Fruit fly (Drosophila melanogaster) whole organism, larva: Measurements from ENCODE around the gene kirre.

Source experiments
- noc ChIP-seq: fragments of 200-800 bp; sonication (Bioruptor generic); optimal IDR thresholded peaks from 3 replicates; lab custom pipeline; 2019; ENCODE audit warnings: missing biosample characterization, mild to moderate bottlenecking, missing genetic modification characterization, moderate library complexity

The kirre gene

DNA sequence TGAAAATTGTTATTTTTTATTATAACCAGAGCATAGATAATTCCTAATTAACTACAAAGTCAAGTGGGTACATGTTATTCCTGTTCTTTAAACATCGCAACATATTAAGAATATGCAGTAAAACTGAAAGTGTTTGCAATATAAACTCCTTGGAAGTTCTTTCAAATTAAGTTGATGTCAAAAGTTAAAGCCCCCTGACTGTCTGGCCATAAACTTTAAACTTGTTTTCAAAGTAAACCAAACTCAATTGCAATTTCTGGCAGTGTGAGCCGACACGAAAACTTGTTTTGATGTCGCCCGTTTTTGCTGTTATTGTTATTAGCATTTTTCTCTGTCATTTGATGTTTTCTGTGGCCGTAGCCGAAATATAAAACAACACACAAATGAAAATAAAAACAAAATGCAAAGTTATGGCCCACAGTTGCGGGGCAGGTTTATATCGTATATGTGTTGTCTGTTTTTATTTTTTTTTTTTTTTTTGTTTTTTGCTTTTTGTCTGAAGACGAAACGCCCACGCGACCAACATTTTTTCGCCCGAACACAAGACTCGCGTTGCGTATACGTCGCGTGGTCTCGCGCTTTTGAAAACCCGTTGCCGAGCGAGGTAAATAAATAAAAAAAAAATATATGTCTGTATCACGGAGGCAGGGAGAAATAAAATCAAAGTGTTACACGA lies 253.1 kb downstream of the kirre start:
- TF ChIP-seq noc (tag; lab: Kevin White, UChicago) = no peak

DNA sequence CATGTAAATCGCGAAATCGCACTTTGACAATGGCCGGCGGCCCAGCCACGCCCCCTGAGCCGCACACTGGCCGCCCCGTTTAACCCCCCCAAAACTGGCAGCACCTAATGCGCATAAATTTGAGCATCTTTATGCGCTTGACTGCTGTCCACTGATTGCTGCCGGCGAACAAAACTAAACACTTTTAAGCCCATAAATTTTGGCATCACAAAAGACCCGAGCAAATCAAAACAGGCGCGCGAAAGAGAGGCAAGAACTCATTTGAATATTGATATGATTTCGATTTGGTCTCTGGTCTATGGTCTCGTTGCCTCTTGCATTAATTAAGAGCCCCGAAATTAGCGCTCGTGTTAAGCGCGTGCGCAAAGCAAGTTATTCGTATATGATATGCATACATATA lies 262.0 kb downstream of the kirre start:
- no peak for TF ChIP-seq noc (tag; lab: Kevin White, UChicago)

DNA sequence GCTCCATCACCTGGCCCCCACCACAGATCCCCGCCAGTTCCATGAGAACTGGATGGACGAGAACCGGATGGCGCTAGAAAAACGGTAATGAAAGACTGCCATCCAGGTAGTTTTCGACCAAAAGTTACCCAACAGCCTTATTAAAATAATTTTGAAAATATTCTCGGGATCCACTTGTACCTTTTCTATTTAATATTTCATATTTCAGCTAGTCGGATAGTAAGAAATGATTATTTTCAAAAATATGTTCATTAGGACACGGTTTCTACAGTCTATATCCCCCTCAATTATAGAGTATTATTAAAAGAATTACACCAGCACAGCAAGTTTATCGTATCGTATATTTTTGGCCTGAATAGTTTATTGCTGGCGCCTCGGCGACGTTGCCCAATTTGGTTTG lies 265.6 kb downstream of the kirre start:
- TF ChIP-seq noc (tag; lab: Kevin White, UChicago) = peak; percentile 13

DNA sequence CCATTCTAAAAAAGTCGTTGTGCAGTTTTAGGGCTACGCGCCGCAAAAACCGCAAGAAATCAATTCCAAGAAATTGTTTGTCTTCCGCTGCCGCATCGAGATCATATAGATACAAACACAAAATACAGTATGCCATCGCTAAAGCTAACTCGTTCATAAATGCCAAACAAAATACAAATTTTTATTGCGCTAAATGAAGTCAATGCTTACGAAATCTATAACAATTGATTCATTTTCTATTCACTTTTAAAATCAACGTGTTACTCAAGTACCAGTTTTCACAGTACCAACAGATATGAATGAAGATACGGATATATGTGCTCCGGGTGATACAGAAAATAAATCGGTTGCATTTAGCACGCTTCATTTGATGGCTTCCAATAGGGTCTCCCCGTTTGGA lies 267.6 kb downstream of the kirre start:
- TF ChIP-seq noc (tag; lab: Kevin White, UChicago) = no peak

DNA sequence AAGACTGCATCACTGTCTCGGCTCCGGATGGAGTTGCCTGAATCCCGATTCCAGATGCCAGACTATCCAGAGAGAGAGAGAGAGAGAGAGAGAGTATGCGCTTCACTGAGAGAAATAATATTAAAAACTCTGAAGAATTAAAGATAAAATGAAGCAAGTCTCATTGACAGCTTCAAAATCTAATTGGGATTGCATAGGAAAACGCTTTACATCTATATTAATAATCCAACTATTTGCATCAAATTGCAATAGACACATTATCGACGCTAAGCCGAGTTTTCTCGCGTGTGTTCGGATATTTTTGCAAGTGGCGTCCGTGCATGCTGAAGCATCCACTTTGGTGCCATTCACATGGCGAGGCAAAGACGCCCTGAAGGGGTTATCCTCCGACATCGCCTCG lies 269.8 kb downstream of the kirre start:
- no peak for TF ChIP-seq noc (tag; lab: Kevin White, UChicago)

DNA sequence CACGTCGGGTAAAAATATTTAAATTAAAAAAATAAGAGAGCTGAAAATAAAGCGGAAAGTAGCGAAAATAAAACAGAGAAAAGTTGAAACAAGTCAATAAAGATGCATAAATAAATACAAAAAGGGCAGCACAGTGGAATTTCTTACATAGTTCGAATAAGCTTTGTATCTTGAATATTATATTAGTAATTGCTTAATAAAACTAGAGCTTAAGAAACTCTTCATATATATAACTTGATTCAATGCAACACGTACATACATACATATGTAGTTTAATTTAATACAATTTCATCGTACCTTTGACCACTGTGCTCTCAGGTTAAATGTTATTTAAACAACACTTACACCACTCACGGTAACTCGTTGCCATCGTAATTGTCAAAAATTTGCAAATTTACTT lies 271.9 kb downstream of the kirre start:
- TF ChIP-seq noc (tag; lab: Kevin White, UChicago) = no peak

DNA sequence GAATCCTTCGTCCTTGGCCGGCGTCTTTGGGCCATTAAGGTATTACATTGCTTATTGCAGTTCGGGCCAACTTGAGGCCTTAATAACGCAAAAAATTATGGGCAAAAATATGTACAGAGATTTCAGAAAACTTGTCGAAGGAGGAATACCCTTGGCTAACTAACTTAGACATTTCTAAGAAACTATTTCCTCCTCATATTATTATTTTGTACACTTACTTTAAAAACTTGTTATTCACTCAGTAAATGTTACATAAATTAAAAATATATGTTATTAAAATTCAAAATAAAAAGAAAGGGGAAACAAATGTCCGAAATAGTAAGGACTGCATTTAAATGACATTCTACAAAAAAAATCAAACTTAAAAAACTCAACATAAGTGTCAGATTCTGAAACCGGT lies 273.1 kb downstream of the kirre start:
- TF ChIP-seq noc (tag; lab: Kevin White, UChicago) = no peak

DNA sequence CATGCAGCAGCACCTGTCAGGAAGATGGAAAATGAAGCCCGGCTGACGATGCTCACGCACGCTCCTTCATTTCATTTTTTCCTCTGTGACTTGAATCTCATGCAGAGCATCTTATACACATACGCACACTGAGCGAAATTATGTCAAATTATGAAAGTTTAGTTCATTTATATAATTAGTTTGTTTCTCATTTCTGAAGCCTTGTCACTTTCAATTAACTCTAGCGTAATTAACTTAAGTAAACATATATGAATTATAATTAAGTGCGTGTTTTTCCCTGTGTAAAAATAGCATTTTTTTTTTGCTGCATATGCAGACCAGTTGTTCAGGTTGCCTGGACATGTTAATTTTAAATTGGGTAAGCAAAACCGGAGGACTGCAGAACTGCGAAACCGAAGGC lies 276.3 kb downstream of the kirre start:
- no peak for TF ChIP-seq noc (tag; lab: Kevin White, UChicago)

DNA sequence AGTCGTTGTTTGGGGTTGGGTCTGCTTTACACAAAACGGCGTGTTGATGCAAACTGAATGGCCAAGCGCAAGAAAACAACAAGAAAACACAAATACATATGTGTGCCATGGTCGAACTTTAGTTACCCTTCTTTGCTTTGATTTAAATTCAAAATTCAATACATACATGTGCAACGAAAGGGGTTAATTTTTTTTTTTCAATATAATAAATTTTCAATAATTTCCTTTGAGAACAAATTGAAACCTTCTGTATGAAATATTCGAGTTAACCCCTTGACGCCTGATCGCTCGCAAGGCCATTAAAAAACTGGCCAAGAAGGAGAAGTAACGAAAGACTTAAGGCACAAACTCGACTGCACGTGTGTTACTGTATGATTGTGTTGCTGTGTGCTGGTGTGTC lies 278.5 kb downstream of the kirre start:
- TF ChIP-seq noc (tag; lab: Kevin White, UChicago) = no peak

DNA sequence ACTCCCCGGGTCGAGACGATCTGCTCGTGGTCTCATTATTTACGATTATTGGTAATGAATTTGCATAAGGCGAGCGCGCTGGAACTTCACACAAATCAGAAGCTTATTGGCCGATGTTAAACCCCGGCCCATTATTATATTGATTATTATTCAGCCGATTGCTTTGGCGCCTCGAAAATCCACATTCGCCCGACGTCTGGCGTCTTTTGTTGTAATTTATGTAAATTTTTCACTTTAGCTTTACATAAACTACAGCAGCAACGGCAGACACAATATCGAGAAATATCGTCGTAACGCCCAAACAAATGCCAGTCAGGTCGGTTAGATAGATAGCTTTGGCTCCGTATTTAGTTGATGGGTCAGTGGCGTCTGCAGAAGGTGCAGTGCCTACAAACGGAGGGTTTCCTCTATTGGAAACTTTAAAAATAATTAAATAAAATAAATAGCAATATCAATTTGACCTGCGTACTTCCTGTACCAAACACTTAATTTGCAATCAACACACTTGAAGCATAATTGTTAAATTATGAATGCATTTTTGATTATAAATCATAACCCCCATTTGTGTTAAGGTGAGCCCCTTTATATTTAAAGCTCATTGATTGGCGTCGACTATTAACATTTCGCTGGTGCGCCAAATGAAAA lies 279.3 kb downstream of the kirre start:
- no peak for TF ChIP-seq noc (tag; lab: Kevin White, UChicago)

DNA sequence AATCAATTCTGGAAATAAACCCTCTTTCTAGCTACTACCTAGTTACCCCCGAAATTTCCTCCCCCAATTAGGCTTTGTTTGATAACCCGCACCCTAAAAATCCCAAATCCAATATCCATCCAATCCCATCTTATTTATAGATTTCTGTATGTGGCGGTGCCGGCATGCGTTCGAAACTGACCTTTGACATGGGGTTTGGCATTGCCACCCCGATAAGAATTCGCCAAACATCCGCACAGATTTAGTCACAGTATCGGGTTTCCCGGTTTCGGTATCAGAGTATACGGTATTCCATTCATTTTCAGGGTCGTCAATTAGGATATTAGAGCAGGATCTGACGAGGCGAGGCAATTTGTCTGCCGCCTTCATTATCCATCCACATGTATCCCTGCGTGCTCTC lies 281.4 kb downstream of the kirre start:
- TF ChIP-seq noc (tag; lab: Kevin White, UChicago) = no peak

DNA sequence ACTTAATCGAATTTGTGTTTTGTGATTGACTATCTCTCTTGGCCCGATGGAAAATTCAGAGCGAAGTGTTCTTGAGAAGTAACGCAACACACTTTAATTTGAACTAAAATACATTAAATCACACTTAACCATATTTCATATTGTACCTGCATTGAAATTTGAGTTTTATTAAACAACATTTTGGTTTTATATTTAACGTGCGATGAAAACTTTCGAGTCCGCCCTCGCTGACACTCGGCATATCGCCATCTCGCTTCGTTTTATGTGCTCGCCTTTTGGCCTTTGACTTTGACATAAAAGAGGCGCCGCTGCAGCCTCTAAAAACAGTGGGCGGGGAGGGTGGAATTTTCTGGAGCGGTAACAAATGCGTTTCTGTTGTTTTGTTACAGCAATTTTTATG lies 282.3 kb downstream of the kirre start:
- no peak for TF ChIP-seq noc (tag; lab: Kevin White, UChicago)

DNA sequence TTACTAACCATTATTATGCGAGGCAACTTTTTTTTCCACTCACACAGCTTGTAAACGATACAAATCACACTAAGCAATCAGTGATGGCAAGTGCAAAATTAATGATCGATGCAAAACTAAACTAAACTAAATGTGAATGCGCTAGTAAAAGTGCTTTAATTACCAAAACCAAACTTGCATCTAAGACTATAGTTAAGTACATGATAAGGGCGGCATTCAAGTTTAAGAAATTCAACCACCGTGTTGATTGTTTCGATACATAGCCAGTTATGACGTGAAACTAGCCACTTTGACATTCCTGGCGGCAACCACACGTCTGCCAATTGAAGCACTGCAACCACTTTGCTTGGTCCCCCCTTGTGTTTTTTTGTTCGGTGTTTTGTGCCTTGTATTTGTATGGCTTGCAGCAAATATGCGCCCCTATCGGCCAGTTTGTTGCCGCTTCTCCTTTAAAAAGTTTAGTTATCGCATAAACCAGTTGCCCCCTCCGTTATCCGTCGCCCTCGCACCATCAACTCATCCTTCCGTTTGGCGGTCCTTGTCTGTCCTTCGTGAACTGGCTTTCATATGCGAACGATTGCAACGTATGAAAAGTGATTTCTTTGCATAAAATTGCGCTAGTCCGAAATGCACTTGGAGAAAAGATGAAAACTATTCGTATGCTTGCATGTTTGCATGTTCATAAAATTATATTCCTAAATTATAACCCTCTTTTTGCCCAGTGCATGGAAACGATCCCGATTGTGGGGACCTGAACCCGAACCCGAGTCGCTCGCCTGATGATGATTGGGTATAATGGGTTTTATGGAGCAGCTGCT lies 284.4 kb downstream of the kirre start:
- no peak for TF ChIP-seq noc (tag; lab: Kevin White, UChicago)

DNA sequence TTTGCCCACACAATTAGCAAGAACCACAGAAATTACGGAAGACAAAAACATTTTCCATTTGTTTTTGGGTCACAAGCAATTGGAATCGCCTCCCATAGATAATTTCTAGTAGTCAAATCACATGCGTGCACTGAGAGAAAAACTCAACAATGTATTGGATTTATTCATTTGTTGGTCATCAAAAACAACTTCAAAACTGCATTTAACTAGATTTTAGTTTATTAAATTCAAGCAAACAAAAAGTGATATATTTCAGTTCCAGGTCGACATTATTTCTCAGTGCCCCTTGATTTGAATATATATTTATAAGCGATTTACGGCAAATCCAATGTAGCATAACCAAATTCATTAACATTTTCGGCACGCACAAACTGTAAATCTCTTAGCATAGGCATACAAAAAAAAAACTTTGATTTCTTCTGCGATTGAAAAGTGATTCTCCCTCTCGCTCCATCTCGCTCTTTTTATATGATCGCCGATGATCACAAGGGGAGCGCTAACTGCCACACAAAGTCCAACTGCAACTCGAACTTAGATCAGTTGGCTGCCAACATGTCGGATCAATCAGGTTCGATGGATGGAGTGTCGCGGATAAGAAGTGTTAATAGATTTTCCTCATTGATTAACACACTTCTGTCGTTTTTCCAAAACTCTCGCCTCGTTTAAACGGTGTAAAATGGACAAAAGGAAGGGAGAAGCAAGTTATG lies 285.5 kb downstream of the kirre start:
- TF ChIP-seq noc (tag; lab: Kevin White, UChicago) = no peak

DNA sequence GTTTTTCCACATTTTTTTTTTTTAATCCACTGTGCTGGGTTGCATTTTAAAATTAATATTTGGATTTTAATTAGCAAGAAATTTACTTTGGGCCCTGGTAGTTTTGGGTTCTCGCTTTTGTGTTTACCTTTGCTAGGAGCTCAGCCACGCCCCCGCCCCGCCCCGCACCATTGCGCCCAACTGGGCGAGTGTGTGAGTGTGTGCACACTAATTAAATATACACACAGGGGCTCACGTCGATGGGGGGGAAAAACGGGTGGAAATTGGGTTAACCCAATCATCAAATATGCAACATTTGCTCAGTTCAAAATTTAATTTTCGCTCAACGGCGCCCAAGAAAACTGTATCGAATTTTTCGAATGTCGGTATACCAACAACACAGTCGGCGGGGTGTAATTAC lies 287.1 kb downstream of the kirre start:
- no peak for TF ChIP-seq noc (tag; lab: Kevin White, UChicago)

DNA sequence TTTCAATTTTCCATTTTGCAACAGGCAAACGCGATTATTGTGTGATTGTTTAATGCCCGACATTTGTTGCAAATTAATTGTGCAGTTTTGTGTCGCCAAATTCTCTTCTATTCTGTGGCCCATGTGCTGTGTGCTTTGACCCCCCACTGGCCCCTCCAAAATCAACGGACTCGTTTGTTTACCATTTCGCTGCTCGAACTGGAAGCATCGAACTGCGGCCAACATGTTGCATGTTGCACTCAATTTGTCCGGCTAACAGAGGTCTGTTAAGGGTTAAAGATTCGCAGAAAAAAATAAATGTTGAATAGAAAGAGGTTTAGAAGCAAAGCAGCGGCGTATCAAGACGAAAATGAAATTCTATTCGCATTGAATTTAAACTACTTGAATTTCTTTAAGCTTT lies 287.5 kb downstream of the kirre start:
- no peak for TF ChIP-seq noc (tag; lab: Kevin White, UChicago)
